Worm (Caenorhabditis elegans) whole organism, mixed stage, embryonic: ENCODE results near the gene K08D8.3.

Experiments used
- M03D4.4 ChIP-seq: sonication (generic microtip); optimal IDR thresholded peaks from 2 replicates; lab custom pipeline; 2017; ENCODE audit warnings: mild to moderate bottlenecking, missing genetic modification characterization, missing compliant biosample characterization
- bed-3 ChIP-seq: fragments of 200-800 bp; sonication (Bioruptor generic); optimal IDR thresholded peaks from 3 replicates; lab custom pipeline; 2018; ENCODE audit warnings: mild to moderate bottlenecking, missing genetic modification characterization, moderate library complexity, missing compliant biosample characterization
- blmp-1 ChIP-seq: fragments of 150-350 bp; optimal IDR thresholded peaks from 2 replicates; lab custom pipeline; 2014; ENCODE audit warnings: missing biosample characterization, missing genetic modification characterization
- ceh-39 ChIP-seq: fragments of 150-350 bp; optimal IDR thresholded peaks from 2 replicates; lab custom pipeline; 2014; ENCODE audit warnings: missing biosample characterization, missing genetic modification characterization
- ceh-83 ChIP-seq: fragments of 200-800 bp; sonication (Bioruptor generic); optimal IDR thresholded peaks from 2 replicates; lab custom pipeline; 2018; ENCODE audit warnings: mild to moderate bottlenecking, missing genetic modification characterization, missing compliant biosample characterization
- ces-1 ChIP-seq: fragments of 150-350 bp; optimal IDR thresholded peaks from 2 replicates; lab custom pipeline; 2014; ENCODE audit warnings: missing biosample characterization, missing genetic modification reagents, missing genetic modification characterization
- cnd-1 ChIP-seq: fragments of 200-800 bp; sonication (Bioruptor generic); optimal IDR thresholded peaks from 2 replicates; lab custom pipeline; 2018; ENCODE audit warnings: mild to moderate bottlenecking, missing genetic modification characterization, missing compliant biosample characterization
- drap-1 ChIP-seq: fragments of 200-800 bp; sonication (Bioruptor generic); optimal IDR thresholded peaks from 3 replicates; lab custom pipeline; 2018; ENCODE audit warnings: mild to moderate bottlenecking, missing genetic modification characterization, missing compliant biosample characterization
- elt-1 ChIP-seq: sonication (generic microtip); optimal IDR thresholded peaks from 2 replicates; lab custom pipeline; 2017; ENCODE audit warnings: missing genetic modification characterization, mild to moderate bottlenecking, missing compliant biosample characterization, antibody characterized with exemption, moderate library complexity, borderline replicate concordance; ENCODE audit not compliant: insufficient read depth
- flh-1 ChIP-seq: fragments of 200-800 bp; sonication (Bioruptor generic); optimal IDR thresholded peaks from 2 replicates; lab custom pipeline; 2018; ENCODE audit warnings: mild to moderate bottlenecking, missing genetic modification characterization, moderate library complexity, missing compliant biosample characterization
- ham-2 ChIP-seq: fragments of 200-800 bp; sonication (Bioruptor generic); optimal IDR thresholded peaks from 2 replicates; lab custom pipeline; 2018; ENCODE audit warnings: mild to moderate bottlenecking, missing genetic modification characterization, missing compliant biosample characterization
- hlh-1 ChIP-seq: fragments of 150-350 bp; optimal IDR thresholded peaks from 2 replicates; lab custom pipeline; 2014; ENCODE audit warnings: missing biosample characterization, missing genetic modification reagents, missing genetic modification characterization
- lin-32 ChIP-seq: fragments of 200-800 bp; sonication (Bioruptor generic); optimal IDR thresholded peaks from 2 replicates; lab custom pipeline; 2018; ENCODE audit warnings: mild to moderate bottlenecking, missing genetic modification characterization, missing compliant biosample characterization
- lsy-2 ChIP-seq: fragments of 150-350 bp; optimal IDR thresholded peaks from 2 replicates; lab custom pipeline; 2014; ENCODE audit warnings: missing biosample characterization, missing genetic modification characterization
- mep-1 ChIP-seq: fragments of 150-350 bp; optimal IDR thresholded peaks from 2 replicates; lab custom pipeline; 2017; ENCODE audit warnings: missing biosample characterization, missing genetic modification reagents, missing genetic modification characterization, inconsistent platforms
- mls-2 ChIP-seq: sonication (generic microtip); optimal IDR thresholded peaks from 2 replicates; lab custom pipeline; 2016; ENCODE audit warnings: mild to moderate bottlenecking, missing genetic modification characterization, moderate library complexity, missing compliant biosample characterization
- nhr-12 ChIP-seq: fragments of 150-350 bp; optimal IDR thresholded peaks from 2 replicates; lab custom pipeline; 2014; ENCODE audit warnings: missing biosample characterization, missing genetic modification characterization
- nhr-2 ChIP-seq: fragments of 150-350 bp; optimal IDR thresholded peaks from 2 replicates; lab custom pipeline; 2014; ENCODE audit warnings: missing biosample characterization, missing genetic modification characterization
- nhr-237 ChIP-seq: fragments of 150-350 bp; optimal IDR thresholded peaks from 2 replicates; lab custom pipeline; 2014; ENCODE audit warnings: missing biosample characterization, missing genetic modification characterization
- nhr-28 ChIP-seq: fragments of 150-350 bp; optimal IDR thresholded peaks from 2 replicates; lab custom pipeline; 2014; ENCODE audit warnings: missing biosample characterization, missing genetic modification characterization
- nhr-76 ChIP-seq: sonication (generic microtip); optimal IDR thresholded peaks from 2 replicates; lab custom pipeline; 2017; ENCODE audit warnings: missing biosample characterization, missing genetic modification characterization
- sem-2 ChIP-seq: fragments of 200-800 bp; sonication (Bioruptor generic); optimal IDR thresholded peaks from 2 replicates; lab custom pipeline; 2018; ENCODE audit warnings: mild to moderate bottlenecking, missing genetic modification characterization, missing compliant biosample characterization
- snpc-4 ChIP-seq: fragments of 150-350 bp; optimal IDR thresholded peaks from 2 replicates; lab custom pipeline; 2014; ENCODE audit warnings: missing biosample characterization, missing genetic modification characterization
- sptf-1 ChIP-seq: sonication (generic microtip); optimal IDR thresholded peaks from 2 replicates; lab custom pipeline; 2017; ENCODE audit warnings: mild to moderate bottlenecking, missing genetic modification characterization, moderate library complexity, missing compliant biosample characterization
- tbx-8 ChIP-seq: fragments of 200-800 bp; sonication (Bioruptor generic); optimal IDR thresholded peaks from 2 replicates; lab custom pipeline; 2018; ENCODE audit warnings: mild to moderate bottlenecking, missing genetic modification characterization, moderate library complexity, missing compliant biosample characterization
- unc-120 ChIP-seq: sonication (generic microtip); optimal IDR thresholded peaks from 2 replicates; lab custom pipeline; 2017; ENCODE audit warnings: missing genetic modification characterization, missing compliant biosample characterization; ENCODE audit not compliant: poor library complexity, severe bottlenecking
- zip-8 ChIP-seq: fragments of 150-350 bp; optimal IDR thresholded peaks from 2 replicates; lab custom pipeline; 2014; ENCODE audit warnings: missing biosample characterization, missing genetic modification characterization
- ztf-11 ChIP-seq: fragments of 150-350 bp; optimal IDR thresholded peaks from 2 replicates; lab custom pipeline; 2014; ENCODE audit warnings: missing biosample characterization, missing genetic modification characterization

The K08D8.3 gene

ce11 chrIV:12893166-12893565 lies 13.3 kb downstream of the K08D8.3 start, which contains the start of gene K08D8.12:
K08D8.12 (plus strand) TSS chrIV:12893466.
- no peak for TF ChIP-seq lsy-2 (tag; lab: Kevin White, UChicago)

ce11 chrIV:12892194-12892593 lies 14.3 kb downstream of the K08D8.3 start, which contains the start of gene K08D8.1:
K08D8.1 (plus strand) TSS chrIV:12892494.
- TF ChIP-seq M03D4.4 (tag; lab: Kevin White, UChicago) (no peak), sem-2 (GFP tag; lab: Kevin White, UChicago) (no peak), ham-2 (GFP tag; lab: Kevin White, UChicago) (no peak), nhr-12 (no peak), lin-32 (GFP tag; lab: Kevin White, UChicago) (no peak), blmp-1 (no peak), ces-1 (GFP tag; lab: Kevin White, UChicago) (no peak)

- no peak for TF ChIP-seq elt-1
- no peak for TF ChIP-seq hlh-1 (tag; lab: Kevin White, UChicago)
- TF ChIP-seq unc-120 = no peak
- TF ChIP-seq nhr-76 (tag; lab: Kevin White, UChicago) = no peak
- no peak for TF ChIP-seq flh-1
- TF ChIP-seq ham-2 (GFP tag; lab: Kevin White, UChicago) = no peak
- no peak for TF ChIP-seq nhr-2 (tag; lab: Kevin White, UChicago)
- TF ChIP-seq cnd-1 = no peak
- TF ChIP-seq lsy-2 (tag; lab: Kevin White, UChicago) = no peak
- TF ChIP-seq sem-2 (GFP tag; lab: Kevin White, UChicago) = no peak
- no peak for TF ChIP-seq drap-1
Measured at ce11 chrIV:12891080-12891479, 15.4 kb downstream of the K08D8.3 start.

- TF ChIP-seq hlh-1 (tag; lab: Kevin White, UChicago) (no peak), nhr-76 (tag; lab: Kevin White, UChicago) (no peak), blmp-1 (no peak), lsy-2 (tag; lab: Kevin White, UChicago) (no peak), mep-1 (tag; lab: Kevin White, UChicago) (no peak), cnd-1 (no peak), ces-1 (GFP tag; lab: Kevin White, UChicago) (no peak), drap-1 (no peak), tbx-8 (GFP tag; lab: Kevin White, UChicago) (no peak), ham-2 (GFP tag; lab: Kevin White, UChicago) (no peak), zip-8 (tag; lab: Kevin White, UChicago) (no peak), sem-2 (GFP tag; lab: Kevin White, UChicago) (no peak), nhr-237 (tag; lab: Kevin White, UChicago) (no peak), ceh-39 (tag; lab: Kevin White, UChicago) (no peak), nhr-28 (tag; lab: Kevin White, UChicago) (no peak)
Measured at ce11 chrIV:12890445-12890844, 16.0 kb downstream of the K08D8.3 start, which contains the start of gene K08D8.6. K08D8.6 (minus strand) TSS chrIV:12890508.

- TF ChIP-seq zip-8 (tag; lab: Kevin White, UChicago) (no peak), ham-2 (GFP tag; lab: Kevin White, UChicago) (no peak), ztf-11 (tag; lab: Kevin White, UChicago) (no peak), nhr-237 (tag; lab: Kevin White, UChicago) (no peak), mls-2 (tag; lab: Kevin White, UChicago) (no peak), snpc-4 (tag; lab: Kevin White, UChicago) (no peak), mep-1 (tag; lab: Kevin White, UChicago) (no peak), ces-1 (GFP tag; lab: Kevin White, UChicago) (no peak), sem-2 (GFP tag; lab: Kevin White, UChicago) (no peak), sptf-1 (tag; lab: Kevin White, UChicago) (no peak), bed-3 (GFP tag; lab: Kevin White, UChicago) (no peak), nhr-28 (tag; lab: Kevin White, UChicago) (no peak), ceh-39 (tag; lab: Kevin White, UChicago) (no peak), ceh-83 (no peak), blmp-1 (no peak)
Measured at ce11 chrIV:12886012-12886411, 20.4 kb downstream of the K08D8.3 start.

ce11 chrIV:12883190-12883589 lies 23.3 kb downstream of the K08D8.3 start, which contains the start of gene ZK896.4:
ZK896.4 (minus strand) TSS chrIV:12883290.
- TF ChIP-seq ceh-83 (no peak), ces-1 (GFP tag; lab: Kevin White, UChicago) (no peak)
- TF ChIP-seq, all 35 proteins: peak for 0
